Worm (Caenorhabditis elegans) whole organism, L1 larva: Measurements from ENCODE around the gene hrpu-2.

Experiments used
- C04F5.9 ChIP-seq: sonication (generic microtip); optimal IDR thresholded peaks from 2 replicates; lab custom pipeline; 2016; ENCODE audit warnings: missing genetic modification characterization, missing compliant biosample characterization
- C34B4.2 ChIP-seq: sonication (generic microtip); optimal IDR thresholded peaks from 2 replicates; lab custom pipeline; 2017; ENCODE audit warnings: mild to moderate bottlenecking, missing genetic modification characterization, missing compliant biosample characterization
- F16B12.6 ChIP-seq: fragments of 150-350 bp; optimal IDR thresholded peaks from 2 replicates; lab custom pipeline; 2014; ENCODE audit warnings: missing biosample characterization, missing genetic modification characterization
- Y116A8C.19 ChIP-seq: sonication (generic microtip); optimal IDR thresholded peaks from 2 replicates; lab custom pipeline; 2016; ENCODE audit warnings: missing compliant biosample characterization, missing genetic modification characterization, borderline replicate concordance
- aha-1 ChIP-seq: fragments of 150-350 bp; optimal IDR thresholded peaks from 2 replicates; lab custom pipeline; 2014; ENCODE audit warnings: missing biosample characterization, missing genetic modification characterization
- aly-2 ChIP-seq: fragments of 150-350 bp; optimal IDR thresholded peaks from 2 replicates; lab custom pipeline; 2014; ENCODE audit warnings: missing biosample characterization, missing genetic modification characterization
- ceh-63 ChIP-seq: fragments of 200-800 bp; sonication (Bioruptor generic); optimal IDR thresholded peaks from 2 replicates; lab custom pipeline; 2018; ENCODE audit warnings: mild to moderate bottlenecking, missing genetic modification characterization, missing compliant biosample characterization
- ceh-8 ChIP-seq: fragments of 200-800 bp; sonication (Bioruptor generic); optimal IDR thresholded peaks from 2 replicates; lab custom pipeline; 2018; ENCODE audit warnings: mild to moderate bottlenecking, missing genetic modification characterization, moderate library complexity, missing compliant biosample characterization
- ceh-82 ChIP-seq, 3 experiments: fragments of 150-350 bp in 1 of 3; sonication (generic microtip) in 2 of 3; optimal IDR thresholded peaks; 2 replicates each; lab custom pipeline; 2014 to 2017; ENCODE audit warnings: missing biosample characterization in 3 of 3, missing genetic modification characterization in 3 of 3
- ceh-90 ChIP-seq: sonication (generic microtip); optimal IDR thresholded peaks from 2 replicates; lab custom pipeline; 2016; ENCODE audit warnings: missing genetic modification characterization, missing compliant biosample characterization
- ces-1 ChIP-seq: fragments of 150-350 bp; optimal IDR thresholded peaks from 2 replicates; lab custom pipeline; 2014; ENCODE audit warnings: missing biosample characterization, missing genetic modification reagents, missing genetic modification characterization
- dpl-1 ChIP-seq, 3 experiments: fragments of 150-350 bp in 2 of 3; sonication (generic microtip) in 1 of 3; optimal IDR thresholded peaks; 2 replicates each; lab custom pipeline; 2014 to 2017; ENCODE audit warnings: missing biosample characterization in 3 of 3, missing genetic modification characterization in 3 of 3, missing genetic modification reagents in 3 of 3
- dsc-1 ChIP-seq: sonication (generic microtip); optimal IDR thresholded peaks from 2 replicates; lab custom pipeline; 2016; ENCODE audit warnings: mild to moderate bottlenecking, missing genetic modification characterization, missing compliant biosample characterization
- egl-13 ChIP-seq: sonication (generic microtip); optimal IDR thresholded peaks from 2 replicates; lab custom pipeline; 2016; ENCODE audit warnings: missing genotype, missing genetic modification reagents, missing genetic modification characterization, missing compliant biosample characterization
- egl-27 ChIP-seq, 2 experiments: fragments of 150-350 bp in 1 of 2; sonication (generic microtip); optimal IDR thresholded peaks; 3 replicates each; lab custom pipeline; 2017 to 2018; ENCODE audit warnings: missing biosample characterization in 2 of 2, missing genetic modification characterization in 2 of 2, missing genetic modification reagents in 2 of 2
- elt-3 ChIP-seq, 6 experiments: fragments of 150-350 bp in 1 of 6; sonication (generic microtip); optimal IDR thresholded peaks; 2 replicates each; lab custom pipeline; 2017 to 2018; ENCODE audit warnings: missing biosample characterization in 6 of 6, missing genetic modification characterization in 6 of 6, inconsistent platforms in 1 of 6
- ets-5 ChIP-seq: fragments of 200-800 bp; sonication (Bioruptor generic); IDR thresholded peaks from 2 replicates; pipeline ENCODE4 v1.3.6; 2022; ENCODE audit warnings: missing genetic modification characterization, missing compliant biosample characterization
- fkh-8 ChIP-seq: sonication (generic microtip); optimal IDR thresholded peaks from 2 replicates; lab custom pipeline; 2016; ENCODE audit warnings: mild to moderate bottlenecking, missing genetic modification characterization, missing compliant biosample characterization
- fos-1 ChIP-seq: fragments of 150-350 bp; optimal IDR thresholded peaks from 2 replicates; lab custom pipeline; 2014; ENCODE audit warnings: missing biosample characterization, missing genetic modification characterization
- hpl-2 ChIP-seq: fragments of 150-350 bp; optimal IDR thresholded peaks from 2 replicates; lab custom pipeline; 2014; ENCODE audit warnings: missing biosample characterization, missing genetic modification reagents, missing genetic modification characterization
- isw-1 ChIP-seq: fragments of 200-800 bp; sonication (Bioruptor generic); IDR thresholded peaks from 2 replicates; pipeline ENCODE4 v1.3.6; 2022; ENCODE audit warnings: missing genetic modification characterization, missing compliant biosample characterization
- lin-14 ChIP-seq: fragments of 200-800 bp; sonication (Bioruptor generic); optimal IDR thresholded peaks from 2 replicates; lab custom pipeline; 2018; ENCODE audit warnings: mild to moderate bottlenecking, missing genetic modification characterization, moderate library complexity, missing compliant biosample characterization
- lin-15B ChIP-seq: fragments of 150-350 bp; sonication (generic microtip); optimal IDR thresholded peaks from 3 replicates; lab custom pipeline; 2014; ENCODE audit warnings: missing biosample characterization, missing genetic modification characterization
- lin-35 ChIP-seq, 2 experiments: fragments of 150-350 bp; optimal IDR thresholded peaks; 2 replicates each; lab custom pipeline; 2014; ENCODE audit warnings: missing biosample characterization in 2 of 2, missing genetic modification characterization in 2 of 2, missing genetic modification reagents in 2 of 2
- lsy-2 ChIP-seq, 2 experiments: fragments of 150-350 bp; optimal IDR thresholded peaks; 2 replicates each; lab custom pipeline; 2014; ENCODE audit warnings: missing biosample characterization in 2 of 2, missing genetic modification characterization in 2 of 2
- mab-9 ChIP-seq: fragments of 200-800 bp; sonication (Bioruptor generic); IDR thresholded peaks from 2 replicates; pipeline ENCODE4 v1.3.6; 2022; ENCODE audit warnings: missing genetic modification reagents, missing genetic modification characterization, missing compliant biosample characterization
- mef-2 ChIP-seq: fragments of 150-350 bp; optimal IDR thresholded peaks from 2 replicates; lab custom pipeline; 2014; ENCODE audit warnings: missing biosample characterization, missing genetic modification characterization
- nhr-11 ChIP-seq: fragments of 150-350 bp; optimal IDR thresholded peaks from 2 replicates; lab custom pipeline; 2014; ENCODE audit warnings: missing biosample characterization, missing genetic modification characterization
- nhr-237 ChIP-seq: fragments of 150-350 bp; optimal IDR thresholded peaks from 2 replicates; lab custom pipeline; 2014; ENCODE audit warnings: missing biosample characterization, missing genetic modification characterization
- nhr-28 ChIP-seq: fragments of 150-350 bp; optimal IDR thresholded peaks from 2 replicates; lab custom pipeline; 2014; ENCODE audit warnings: missing biosample characterization, missing genetic modification characterization
- nhr-47 ChIP-seq: sonication (generic microtip); optimal IDR thresholded peaks from 2 replicates; lab custom pipeline; 2016; ENCODE audit warnings: mild to moderate bottlenecking, missing genetic modification characterization, moderate library complexity, missing compliant biosample characterization
- nhr-71 ChIP-seq: sonication (generic microtip); optimal IDR thresholded peaks from 2 replicates; lab custom pipeline; 2016; ENCODE audit warnings: mild to moderate bottlenecking, missing genetic modification characterization, moderate library complexity, missing compliant biosample characterization
- nhr-90 ChIP-seq: sonication (generic microtip); optimal IDR thresholded peaks from 2 replicates; lab custom pipeline; 2016; ENCODE audit warnings: mild to moderate bottlenecking, missing genetic modification characterization, missing compliant biosample characterization; ENCODE audit not compliant: poor library complexity
- pag-3 ChIP-seq: sonication (generic microtip); optimal IDR thresholded peaks from 2 replicates; lab custom pipeline; 2017; ENCODE audit warnings: missing genetic modification characterization, mild to moderate bottlenecking, missing compliant biosample characterization, antibody characterized with exemption, borderline replicate concordance; ENCODE audit not compliant: insufficient read depth
- pqm-1 ChIP-seq: sonication (generic microtip); optimal IDR thresholded peaks from 3 replicates; lab custom pipeline; 2017; ENCODE audit warnings: missing biosample characterization, missing genetic modification characterization
- rnt-1 ChIP-seq: sonication (generic microtip); optimal IDR thresholded peaks from 2 replicates; lab custom pipeline; 2016; ENCODE audit warnings: mild to moderate bottlenecking, missing genetic modification characterization, moderate library complexity, missing compliant biosample characterization
- skn-1 ChIP-seq: fragments of 150-350 bp; optimal IDR thresholded peaks from 2 replicates; lab custom pipeline; 2014; ENCODE audit warnings: missing biosample characterization, missing genetic modification characterization
- snu-23 ChIP-seq: sonication (generic microtip); optimal IDR thresholded peaks from 2 replicates; lab custom pipeline; 2016; ENCODE audit warnings: missing genetic modification characterization, missing compliant biosample characterization
- sptf-1 ChIP-seq: fragments of 150-350 bp; optimal IDR thresholded peaks from 2 replicates; lab custom pipeline; 2014; ENCODE audit warnings: missing biosample characterization, missing genetic modification characterization
- sup-37 ChIP-seq: fragments of 200-800 bp; sonication (Bioruptor generic); optimal IDR thresholded peaks from 2 replicates; lab custom pipeline; 2018; ENCODE audit warnings: mild to moderate bottlenecking, missing genetic modification characterization, missing compliant biosample characterization
- swsn-7 ChIP-seq: sonication (generic microtip); optimal IDR thresholded peaks from 2 replicates; lab custom pipeline; 2016; ENCODE audit warnings: missing genetic modification characterization, missing compliant biosample characterization
- tbx-2 ChIP-seq: sonication (generic microtip); optimal IDR thresholded peaks from 2 replicates; lab custom pipeline; 2016; ENCODE audit warnings: missing genetic modification characterization, missing compliant biosample characterization
- tlp-1 ChIP-seq: fragments of 150-350 bp; optimal IDR thresholded peaks from 2 replicates; lab custom pipeline; 2014; ENCODE audit warnings: missing biosample characterization, missing genetic modification characterization
- unc-130 ChIP-seq: fragments of 150-350 bp; optimal IDR thresholded peaks from 2 replicates; lab custom pipeline; 2017; ENCODE audit warnings: missing biosample characterization, missing genetic modification characterization, inconsistent platforms
- unc-86 ChIP-seq: sonication (generic microtip); optimal IDR thresholded peaks from 2 replicates; lab custom pipeline; 2016; ENCODE audit warnings: missing genetic modification characterization, missing compliant biosample characterization
- unc-98 ChIP-seq: fragments of 200-800 bp; sonication (Bioruptor generic); IDR thresholded peaks from 2 replicates; pipeline ENCODE4 v1.3.6; 2022; ENCODE audit warnings: missing genetic modification characterization, missing compliant biosample characterization
- vab-15 ChIP-seq: sonication (generic microtip); optimal IDR thresholded peaks from 2 replicates; lab custom pipeline; 2017; ENCODE audit warnings: missing genotype, mild to moderate bottlenecking, missing genetic modification characterization, missing compliant biosample characterization
- xbp-1 ChIP-seq: sonication (generic microtip); optimal IDR thresholded peaks from 2 replicates; lab custom pipeline; 2016; ENCODE audit warnings: missing genetic modification characterization, missing compliant biosample characterization
- zag-1 ChIP-seq: fragments of 150-350 bp; optimal IDR thresholded peaks from 2 replicates; lab custom pipeline; 2014; ENCODE audit warnings: missing biosample characterization, missing genetic modification characterization
- ztf-11 ChIP-seq, 2 experiments: sonication (generic microtip); optimal IDR thresholded peaks; 2 replicates each; lab custom pipeline; 2016 to 2017; ENCODE audit warnings: missing genetic modification characterization in 2 of 2, missing biosample characterization in 1 of 2, missing compliant biosample characterization in 1 of 2
- ztf-4 ChIP-seq: fragments of 150-350 bp; optimal IDR thresholded peaks from 2 replicates; lab custom pipeline; 2014; ENCODE audit warnings: missing biosample characterization, missing genetic modification characterization

hrpu-2 gene

ce11 chrIV:2217260-2217659, 39.6 kb downstream of the hrpu-2 start (continued):
- TF ChIP-seq nhr-90 (no peak), snu-23 (no peak), C34B4.2 (no peak), ces-1 (GFP tag; lab: Kevin White, UChicago) (no peak), ets-5 (GFP tag; lab: Robert Waterston, UW) (no peak), lin-35 (GFP tag; optimal IDR thresholded peaks at IDR 0.05; lab: Kevin White, UChicago) (no peak), lsy-2 (tag; optimal IDR thresholded peaks at IDR 0.05; lab: Kevin White, UChicago) (no peak), ztf-11 (tag; optimal IDR thresholded peaks at IDR 0.05; lab: Kevin White, UChicago) (no peak), rnt-1 (peak; percentile 27), tbx-2 (tag; lab: Kevin White, UChicago) (peak; percentile 38), egl-27 (tag; optimal IDR thresholded peaks at IDR 0.05; lab: Kevin White, UChicago) (no peak), lin-15B (no peak), ceh-82 (tag; optimal IDR thresholded peaks at IDR 0.05; lab: Kevin White, UChicago) (no peak), hpl-2 (GFP tag; lab: Kevin White, UChicago) (no peak), sptf-1 (tag; lab: Kevin White, UChicago) (no peak), mef-2 (tag; lab: Kevin White, UChicago) (no peak), aly-2 (tag; lab: Kevin White, UChicago) (no peak), egl-13 (no peak), pqm-1 (tag; lab: Kevin White, UChicago) (no peak), xbp-1 (tag; lab: Kevin White, UChicago) (no peak), nhr-47 (tag; lab: Kevin White, UChicago) (no peak), lin-14 (GFP tag; lab: Kevin White, UChicago) (peak; percentile 76), skn-1 (tag; lab: Kevin White, UChicago) (peak; percentile 41), aha-1 (tag; lab: Kevin White, UChicago) (no peak), unc-130 (tag; lab: Kevin White, UChicago) (peak; percentile 12), tlp-1 (tag; lab: Kevin White, UChicago) (no peak), pag-3 (tag; lab: Kevin White, UChicago) (no peak), ztf-4 (tag; lab: Kevin White, UChicago) (no peak), nhr-11 (tag; lab: Kevin White, UChicago) (no peak), elt-3 (tag; optimal IDR thresholded peaks at IDR 0.05; lab: Kevin White, UChicago) (no peak), swsn-7 (tag; lab: Kevin White, UChicago) (no peak), ceh-63 (GFP tag; lab: Kevin White, UChicago) (no peak), Y116A8C.19 (tag; lab: Kevin White, UChicago) (no peak)

ce11 chrIV:2219334-2219755, 41.6 kb downstream of the hrpu-2 start:
- TF ChIP-seq unc-130 (tag; lab: Kevin White, UChicago) (peak; percentile 65), ceh-8 (GFP tag; lab: Kevin White, UChicago) (peak; percentile 96), fos-1 (tag; lab: Kevin White, UChicago) (peak; percentile 79), dsc-1 (peak; percentile 98), isw-1 (GFP tag; lab: Robert Waterston, UW) (peak; percentile 95), nhr-11 (tag; lab: Kevin White, UChicago) (peak; percentile 95), rnt-1 (peak; percentile 94), ces-1 (GFP tag; lab: Kevin White, UChicago) (no peak), unc-86 (tag; lab: Kevin White, UChicago) (peak; percentile 99), unc-98 (GFP tag; lab: Robert Waterston, UW) (peak; percentile 84), C04F5.9 (peak; percentile 83), F16B12.6 (peak; percentile 40), nhr-237 (tag; lab: Kevin White, UChicago) (peak; percentile 87), nhr-28 (tag; lab: Kevin White, UChicago) (no peak), sup-37 (peak; percentile 98), ztf-4 (tag; lab: Kevin White, UChicago) (peak; percentile 96), mab-9 (GFP tag; lab: Robert Waterston, UW) (peak; percentile 96), sptf-1 (tag; lab: Kevin White, UChicago) (no peak), ceh-82 (tag; optimal IDR thresholded peaks at IDR 0.05; lab: Kevin White, UChicago) (peak; percentile 76 to 94 (median 90)), snu-23 (peak; percentile 98), egl-13 (peak; percentile 97), ceh-90 (tag; lab: Kevin White, UChicago) (peak; percentile 35), vab-15 (tag; lab: Kevin White, UChicago) (peak; percentile 59), dpl-1 (GFP tag; optimal IDR thresholded peaks at IDR 0.05; lab: Kevin White, UChicago) (peak; percentile 73 to 79 (median 77)), zag-1 (tag; lab: Kevin White, UChicago) (no peak), lsy-2 (tag; optimal IDR thresholded peaks at IDR 0.05; lab: Kevin White, UChicago) (peak; percentile 90 to 92), nhr-71 (tag; lab: Kevin White, UChicago) (peak; percentile 100), nhr-47 (tag; lab: Kevin White, UChicago) (peak; percentile 99), fkh-8 (tag; lab: Kevin White, UChicago) (peak; percentile 99)
